Fruit fly (Drosophila melanogaster) whole organism, prepupa: Measurements from ENCODE around the gene CG13126.

Experiments used
- Blimp-1 ChIP-seq: fragments of 200-800 bp; sonication (Bioruptor generic); optimal IDR thresholded peaks from 3 replicates; lab custom pipeline; 2017; ENCODE audit warnings: missing biosample characterization, missing genetic modification characterization, mild to moderate bottlenecking, moderate library complexity, missing genetic modification reagents
- CG11762 ChIP-seq: fragments of 200-800 bp; sonication (Bioruptor generic); optimal IDR thresholded peaks from 3 replicates; lab custom pipeline; 2016; ENCODE audit warnings: missing biosample characterization, missing genetic modification characterization; ENCODE audit not compliant: insufficient read depth
- CG11902 ChIP-seq: fragments of 200-800 bp; sonication (Bioruptor generic); optimal IDR thresholded peaks from 3 replicates; lab custom pipeline; 2016; ENCODE audit warnings: missing biosample characterization, missing genetic modification characterization
- CG1621 ChIP-seq: fragments of 200-800 bp; sonication (Bioruptor generic); optimal IDR thresholded peaks from 3 replicates; lab custom pipeline; 2018; ENCODE audit warnings: missing biosample characterization, mild to moderate bottlenecking, missing genetic modification characterization
- CG16779 ChIP-seq: fragments of 200-800 bp; sonication (Bioruptor generic); optimal IDR thresholded peaks from 3 replicates; lab custom pipeline; 2017; ENCODE audit warnings: missing biosample characterization, mild to moderate bottlenecking, missing genetic modification characterization
- CG3032 ChIP-seq: fragments of 200-800 bp; optimal IDR thresholded peaks from 2 replicates; lab custom pipeline; 2019; ENCODE audit warnings: missing biosample characterization, mild to moderate bottlenecking, missing genetic modification characterization, moderate library complexity
- CG32006 ChIP-seq: fragments of 200-800 bp; sonication (Bioruptor generic); optimal IDR thresholded peaks from 3 replicates; lab custom pipeline; 2017; ENCODE audit warnings: missing biosample characterization, mild to moderate bottlenecking, missing genetic modification characterization
- CG34406 ChIP-seq: fragments of 200-800 bp; sonication (Bioruptor generic); optimal IDR thresholded peaks from 3 replicates; lab custom pipeline; 2016; ENCODE audit warnings: missing biosample characterization, missing genetic modification characterization
- CG3919 ChIP-seq: fragments of 200-800 bp; sonication (Bioruptor generic); optimal IDR thresholded peaks from 3 replicates; lab custom pipeline; 2016; ENCODE audit warnings: missing biosample characterization, missing genetic modification characterization
- CG4318 ChIP-seq: fragments of 200-800 bp; sonication (Bioruptor generic); optimal IDR thresholded peaks from 3 replicates; lab custom pipeline; 2017; ENCODE audit warnings: missing biosample characterization, mild to moderate bottlenecking, missing genetic modification characterization
- CG6163 ChIP-seq: fragments of 200-800 bp; sonication (Bioruptor generic); IDR thresholded peaks from 3 replicates; pipeline ENCODE4 v1.3.6; 2022; ENCODE audit warnings: missing biosample characterization, missing genetic modification characterization
- CG6276 ChIP-seq: fragments of 200-800 bp; sonication (Bioruptor generic); optimal IDR thresholded peaks from 2 replicates; lab custom pipeline; 2017; ENCODE audit warnings: missing biosample characterization, mild to moderate bottlenecking, missing genetic modification characterization
- CG6792 ChIP-seq: fragments of 200-800 bp; sonication (Bioruptor generic); optimal IDR thresholded peaks from 3 replicates; lab custom pipeline; 2016; ENCODE audit warnings: missing biosample characterization, missing genetic modification characterization
- CG6854 ChIP-seq: fragments of 200-800 bp; sonication (Bioruptor generic); optimal IDR thresholded peaks from 2 replicates; lab custom pipeline; 2017; ENCODE audit warnings: missing biosample characterization, mild to moderate bottlenecking, missing genetic modification characterization
- CG8119 ChIP-seq: fragments of 200-800 bp; sonication (Bioruptor generic); IDR thresholded peaks from 3 replicates; pipeline ENCODE4 v1.3.6; 2022; ENCODE audit warnings: missing biosample characterization, missing genetic modification characterization
- CG8319 ChIP-seq: fragments of 200-800 bp; sonication (Bioruptor generic); optimal IDR thresholded peaks from 3 replicates; lab custom pipeline; 2016; ENCODE audit warnings: missing biosample characterization, missing genetic modification characterization
- CG8632 ChIP-seq: fragments of 200-800 bp; sonication (Bioruptor generic); optimal IDR thresholded peaks from 3 replicates; lab custom pipeline; 2016; ENCODE audit warnings: missing biosample characterization, missing genetic modification characterization
- CG9139 ChIP-seq: fragments of 200-800 bp; sonication (Bioruptor generic); optimal IDR thresholded peaks from 3 replicates; lab custom pipeline; 2017; ENCODE audit warnings: missing biosample characterization, mild to moderate bottlenecking, missing genetic modification characterization
- Eip78C ChIP-seq: fragments of 200-800 bp; sonication (Bioruptor generic); peaks from one replicate; lab custom pipeline; 2016; ENCODE audit warnings: missing biosample characterization, missing genetic modification characterization
- Ets21C ChIP-seq: fragments of 200-800 bp; sonication (Bioruptor generic); optimal IDR thresholded peaks from 3 replicates; lab custom pipeline; 2016; ENCODE audit warnings: missing biosample characterization, missing genetic modification characterization
- Gug ChIP-seq: fragments of 200-800 bp; sonication (Bioruptor generic); IDR thresholded peaks from 2 replicates; pipeline ENCODE4 v1.3.6; 2022; ENCODE audit warnings: missing biosample characterization, missing genetic modification characterization
- Hr38 ChIP-seq: sonication (Bioruptor generic); optimal IDR thresholded peaks from 2 replicates; lab custom pipeline; 2016; ENCODE audit warnings: missing biosample characterization, missing genetic modification characterization
- Hr39 ChIP-seq: fragments of 200-800 bp; sonication (Bioruptor generic); optimal IDR thresholded peaks from 2 replicates; lab custom pipeline; 2016; ENCODE audit warnings: missing biosample characterization, missing genetic modification characterization
- Hr4 ChIP-seq: fragments of 200-800 bp; sonication (Bioruptor generic); optimal IDR thresholded peaks from 3 replicates; lab custom pipeline; 2016; ENCODE audit warnings: missing biosample characterization, missing genetic modification characterization
- Lpt ChIP-seq: fragments of 200-800 bp; sonication (Bioruptor generic); optimal IDR thresholded peaks from 3 replicates; lab custom pipeline; 2016; ENCODE audit warnings: missing biosample characterization, missing genetic modification characterization
- OdsH ChIP-seq: fragments of 200-800 bp; sonication (Bioruptor generic); optimal IDR thresholded peaks from 3 replicates; lab custom pipeline; 2016; ENCODE audit warnings: missing biosample characterization, missing genetic modification characterization
- Sox102F ChIP-seq: fragments of 200-800 bp; sonication (Bioruptor generic); optimal IDR thresholded peaks from 2 replicates; lab custom pipeline; 2016; ENCODE audit warnings: missing biosample characterization, mild to moderate bottlenecking, missing genetic modification characterization
- Sox14 ChIP-seq: fragments of 200-800 bp; sonication (Bioruptor generic); optimal IDR thresholded peaks from 3 replicates; lab custom pipeline; 2016; ENCODE audit warnings: missing biosample characterization, missing genetic modification characterization
- Sox15 ChIP-seq: fragments of 200-800 bp; sonication (Bioruptor generic); optimal IDR thresholded peaks from 3 replicates; lab custom pipeline; 2016; ENCODE audit warnings: missing biosample characterization, missing genetic modification characterization
- achi ChIP-seq: fragments of 200-800 bp; sonication (Bioruptor generic); optimal IDR thresholded peaks from 3 replicates; lab custom pipeline; 2016; ENCODE audit warnings: missing biosample characterization, missing genetic modification characterization
- cyc ChIP-seq: fragments of 200-800 bp; sonication (Bioruptor generic); optimal IDR thresholded peaks from 3 replicates; lab custom pipeline; 2016; ENCODE audit warnings: missing biosample characterization, missing genetic modification characterization
- dsx ChIP-seq: fragments of 200-800 bp; optimal IDR thresholded peaks from 3 replicates; lab custom pipeline; 2019; ENCODE audit warnings: missing biosample characterization, mild to moderate bottlenecking, missing genetic modification characterization, moderate library complexity; ENCODE audit not compliant: poor library complexity, severe bottlenecking
- esn ChIP-seq: fragments of 200-800 bp; sonication (Bioruptor generic); optimal IDR thresholded peaks from 2 replicates; lab custom pipeline; 2016; ENCODE audit warnings: missing biosample characterization, mild to moderate bottlenecking, missing genetic modification characterization, moderate library complexity
- fd59A ChIP-seq: fragments of 200-800 bp; sonication (Bioruptor generic); optimal IDR thresholded peaks from 2 replicates; lab custom pipeline; 2017; ENCODE audit warnings: missing biosample characterization, mild to moderate bottlenecking, missing genetic modification characterization, missing genetic modification reagents
- fkh ChIP-seq: fragments of 200-800 bp; sonication (Bioruptor generic); optimal IDR thresholded peaks from 3 replicates; lab custom pipeline; 2017; ENCODE audit warnings: missing biosample characterization, mild to moderate bottlenecking, missing genetic modification characterization, moderate library complexity
- lz ChIP-seq: fragments of 200-800 bp; sonication (Bioruptor generic); optimal IDR thresholded peaks from 3 replicates; lab custom pipeline; 2016; ENCODE audit warnings: missing biosample characterization, missing genetic modification characterization
- net ChIP-seq: fragments of 200-800 bp; sonication (Bioruptor generic); optimal IDR thresholded peaks from 3 replicates; lab custom pipeline; 2016; ENCODE audit warnings: missing biosample characterization, missing genetic modification characterization
- pdm3 ChIP-seq: fragments of 200-800 bp; sonication (Bioruptor generic); optimal IDR thresholded peaks from 3 replicates; lab custom pipeline; 2016; ENCODE audit warnings: missing biosample characterization, missing genetic modification characterization
- salr ChIP-seq, 2 experiments: fragments of 200-800 bp; sonication (Bioruptor generic); optimal IDR thresholded peaks; 3 replicates each; lab custom pipeline; 2016 to 2018; ENCODE audit warnings: missing biosample characterization in 2 of 2, missing genetic modification characterization in 2 of 2, mild to moderate bottlenecking in 1 of 2
- spab ChIP-seq: fragments of 200-800 bp; sonication (Bioruptor generic); optimal IDR thresholded peaks from 2 replicates; lab custom pipeline; 2017; ENCODE audit warnings: missing biosample characterization, mild to moderate bottlenecking, missing genetic modification characterization, missing genetic modification reagents
- ss ChIP-seq, 2 experiments: fragments of 200-800 bp; sonication (Bioruptor generic); optimal IDR thresholded peaks; 2 replicates in 1 of 2; 3 replicates in 1 of 2; lab custom pipeline; 2017 to 2018; ENCODE audit warnings: mild to moderate bottlenecking in 2 of 2, missing biosample characterization in 2 of 2, missing genetic modification characterization in 2 of 2, moderate library complexity in 1 of 2
- topi ChIP-seq: fragments of 200-800 bp; sonication (Bioruptor generic); optimal IDR thresholded peaks from 3 replicates; lab custom pipeline; 2016; ENCODE audit warnings: missing biosample characterization, missing genetic modification characterization
- vri ChIP-seq: fragments of 200-800 bp; sonication (Bioruptor generic); optimal IDR thresholded peaks from 3 replicates; lab custom pipeline; 2016; ENCODE audit warnings: missing biosample characterization, mild to moderate bottlenecking, missing genetic modification characterization

Gene CG13126

dm6 chr2L:9915011-9915850 is 38.8 kb downstream of the CG13126 start, which contains the start of gene yip2 (continued):
- TF ChIP-seq Lpt: peak; percentile 95
- peak; percentile 96 for TF ChIP-seq CG1621
- peak; percentile 86 for TF ChIP-seq Eip78C (GFP tag; lab: Kevin White, UChicago)
- peak; percentile 18 for TF ChIP-seq Ets21C (GFP tag; lab: Kevin White, UChicago)
- peak; percentile 57 for TF ChIP-seq cyc (GFP tag; lab: Kevin White, UChicago)
- TF ChIP-seq salr (GFP tag; optimal IDR thresholded peaks at IDR 0.05; lab: Kevin White, UChicago): peak; percentile 91 to 93
- TF ChIP-seq Hr38 (GFP tag; lab: Kevin White, UChicago): peak; percentile 67
- no peak for TF ChIP-seq Sox15 (GFP tag; lab: Kevin White, UChicago)
- peak; percentile 61 for TF ChIP-seq fkh (GFP tag; lab: Kevin White, UChicago)
- TF ChIP-seq CG11902: no peak
- peak; percentile 99 for TF ChIP-seq CG16779
- TF ChIP-seq ss (GFP tag; optimal IDR thresholded peaks at IDR 0.05; lab: Kevin White, UChicago): peak; percentile 100
- peak; percentile 65 for TF ChIP-seq OdsH
- TF ChIP-seq CG6276: peak; percentile 100
- TF ChIP-seq CG9139: peak; percentile 100
- peak; percentile 97 for TF ChIP-seq CG8119
- peak; percentile 93 for TF ChIP-seq CG11762
- peak; percentile 98 for TF ChIP-seq net (GFP tag; lab: Kevin White, UChicago)
- TF ChIP-seq CG6792 (GFP tag; lab: Kevin White, UChicago): peak; percentile 61
- TF ChIP-seq Hr4 (GFP tag; lab: Kevin White, UChicago): peak; percentile 84
- TF ChIP-seq CG6163: peak; percentile 76
- TF ChIP-seq dsx (GFP tag; lab: Kevin White, UChicago): peak; percentile 92
- TF ChIP-seq topi: peak; percentile 82
- TF ChIP-seq Sox102F (GFP tag; lab: Kevin White, UChicago): peak; percentile 88
- peak; percentile 59 for TF ChIP-seq CG34406 (GFP tag; lab: Kevin White, UChicago)
- peak; percentile 92 for TF ChIP-seq CG8319 (GFP tag; lab: Kevin White, UChicago)
- peak; percentile 81 for TF ChIP-seq CG8632
- TF ChIP-seq CG6854: peak; percentile 100
- TF ChIP-seq fd59A (GFP tag; lab: Kevin White, UChicago): peak; percentile 39
- peak; percentile 92 for TF ChIP-seq CG3919
- peak; percentile 99 for TF ChIP-seq spab
- peak; percentile 77 for TF ChIP-seq achi
- TF ChIP-seq esn: peak; percentile 84
- TF ChIP-seq CG32006 (GFP tag; lab: Kevin White, UChicago): peak; percentile 80
- TF ChIP-seq Blimp-1 (GFP tag; lab: Kevin White, UChicago): peak; percentile 96
- peak; percentile 82 for TF ChIP-seq vri (GFP tag; lab: Kevin White, UChicago)

dm6 chr2L:9912570-9913260 is 41.3 kb downstream of the CG13126 start, which contains the start of the genes Etl1 and Srp54:
Gene Etl1, minus strand, starts transcription at chr2L:9912608.
Gene Srp54, plus strand, starts transcription at chr2L:9912911.
- peak; percentile 11 for TF ChIP-seq esn
- TF ChIP-seq CG6276: no peak
- TF ChIP-seq net (GFP tag; lab: Kevin White, UChicago): no peak
- TF ChIP-seq vri (GFP tag; lab: Kevin White, UChicago): no peak
- peak; percentile 52 for TF ChIP-seq Eip78C (GFP tag; lab: Kevin White, UChicago)
- TF ChIP-seq Gug (GFP tag; lab: Robert Waterston, UW): no peak
- no peak for TF ChIP-seq Ets21C (GFP tag; lab: Kevin White, UChicago)
- TF ChIP-seq CG8632: no peak
- TF ChIP-seq CG3919: peak; percentile 22
- no peak for TF ChIP-seq CG11902
- TF ChIP-seq lz (GFP tag; lab: Kevin White, UChicago): peak; percentile 3
- TF ChIP-seq CG4318: no peak
- TF ChIP-seq CG3032 (tag; lab: Kevin White, UChicago): peak; percentile 5
- TF ChIP-seq Sox14 (GFP tag; lab: Kevin White, UChicago): peak; percentile 17
- no peak for TF ChIP-seq pdm3 (GFP tag; lab: Kevin White, UChicago)
- no peak for TF ChIP-seq CG6792 (GFP tag; lab: Kevin White, UChicago)
- no peak for TF ChIP-seq Hr39 (GFP tag; lab: Kevin White, UChicago)
- TF ChIP-seq CG6163: no peak
